Comparison of ENCODE assay signal across 1 fruit fly cellular context in genomic region chr3L:895314-895980, dm6.
TF ChIP-seq lines count a peak whose summit lies in the region.

TSS of gene CG34056 (plus strand) at chr3L:895951.

TF ChIP-seq in whole organism, embryonic, 481 proteins besides CTCF, POLR2A, EP300 and RAD21 (continued from another document):
- TF ChIP-seq CG4328 (GFP tag; optimal IDR thresholded peaks at IDR 0.05; lab: Kevin White, UChicago) (peak; percentile 81), CG10209 (GFP tag; optimal IDR thresholded peaks at IDR 0.05; lab: Kevin White, UChicago) (peak; percentile 84), CG4360 (GFP tag; IDR thresholded peaks at IDR 0.05; lab: Robert Waterston, UW) (peak; percentile 77; the same call in 1 of the 2 replicates), Sin3A (optimal IDR thresholded peaks at IDR 0.05; lab: Kevin White, UChicago) (no peak), ase (GFP tag; IDR thresholded peaks at IDR 0.05; lab: Robert Waterston, UW) (peak; percentile 90), ara (GFP tag; IDR thresholded peaks at IDR 0.05; lab: Robert Waterston, UW) (peak; percentile 96), phol (tag; optimal IDR thresholded peaks at IDR 0.05; lab: Kevin White, UChicago) (peak; percentile 93), sr (GFP tag; IDR thresholded peaks at IDR 0.05; lab: Robert Waterston, UW) (peak; percentile 89), CG2712 (tag; optimal IDR thresholded peaks at IDR 0.05; lab: Kevin White, UChicago) (peak; percentile 95), shn (GFP tag; optimal IDR thresholded peaks at IDR 0.05; lab: Kevin White, UChicago) (peak; percentile 31), Blimp-1 (GFP tag; optimal IDR thresholded peaks at IDR 0.05; lab: Kevin White, UChicago) (peak; percentile 91), Dek (tag; optimal IDR thresholded peaks at IDR 0.05; lab: Kevin White, UChicago) (peak; percentile 89), ftz-f1 (GFP tag; optimal IDR thresholded peaks at IDR 0.05; lab: Kevin White, UChicago) (no peak), CG8765 (GFP tag; IDR thresholded peaks at IDR 0.05; lab: Robert Waterston, UW) (peak; percentile 84), CG17829 (tag; optimal IDR thresholded peaks at IDR 0.05; lab: Kevin White, UChicago) (peak; percentile 95), unpg (GFP tag; optimal IDR thresholded peaks at IDR 0.05; lab: Kevin White, UChicago) (peak; percentile 95), sug (tag; optimal IDR thresholded peaks at IDR 0.05; lab: Kevin White, UChicago) (peak; percentile 40), dpn (GFP tag; optimal IDR thresholded peaks at IDR 0.05; lab: Kevin White, UChicago) (peak; percentile 90 to 94), CG10267 (tag; optimal IDR thresholded peaks at IDR 0.05; lab: Kevin White, UChicago) (peak; percentile 89), CG3995 (GFP tag; optimal IDR thresholded peaks at IDR 0.05; lab: Kevin White, UChicago) (peak; percentile 68), danr (GFP tag; IDR thresholded peaks at IDR 0.05; lab: Robert Waterston, UW) (peak; percentile 95), dmrt99B (tag; optimal IDR thresholded peaks at IDR 0.05; lab: Kevin White, UChicago) (peak; percentile 97), her (GFP tag; optimal IDR thresholded peaks at IDR 0.05; lab: Kevin White, UChicago) (peak; percentile 24), Dip3 (GFP tag; optimal IDR thresholded peaks at IDR 0.05; lab: Kevin White, UChicago) (peak; percentile 75), CG11085 (GFP tag; IDR thresholded peaks at IDR 0.05; lab: Robert Waterston, UW) (peak; percentile 82), CG12659 (GFP tag; optimal IDR thresholded peaks at IDR 0.05; lab: Kevin White, UChicago) (peak; percentile 86), CG1647 (GFP tag; optimal IDR thresholded peaks at IDR 0.05; lab: Kevin White, UChicago) (peak; percentile 82), CG4854 (GFP tag; optimal IDR thresholded peaks at IDR 0.05; lab: Kevin White, UChicago) (peak; percentile 85), trh (GFP tag; optimal IDR thresholded peaks at IDR 0.05; lab: Kevin White, UChicago) (peak; percentile 63), Dbx (GFP tag; IDR thresholded peaks at IDR 0.05; lab: Robert Waterston, UW) (peak; percentile 96), ttk (GFP tag; IDR thresholded peaks at IDR 0.05; lab: Robert Waterston, UW) (peak; percentile 95), ssp (GFP tag; IDR thresholded peaks at IDR 0.05; lab: Robert Waterston, UW) (peak; percentile 87), CG8388 (GFP tag; optimal IDR thresholded peaks at IDR 0.05; lab: Kevin White, UChicago) (peak; percentile 91), CG11247 (GFP tag; IDR thresholded peaks at IDR 0.05; lab: Robert Waterston, UW) (peak; percentile 96), HLH3B (GFP tag; IDR thresholded peaks at IDR 0.05; lab: Robert Waterston, UW) (peak; percentile 97), sqz (GFP tag; optimal IDR thresholded peaks at IDR 0.05; lab: Kevin White, UChicago) (peak; percentile 93), CG3847 (GFP tag; IDR thresholded peaks at IDR 0.05; lab: Robert Waterston, UW) (peak; percentile 85), kay (GFP tag; optimal IDR thresholded peaks at IDR 0.05; lab: Kevin White, UChicago) (peak; percentile 94), CG17361 (GFP tag; IDR thresholded peaks at IDR 0.05; lab: Robert Waterston, UW) (peak; percentile 94), oc (tag; optimal IDR thresholded peaks at IDR 0.05; lab: Kevin White, UChicago) (peak; percentile 91), CG11695 (GFP tag; IDR thresholded peaks at IDR 0.05; lab: Robert Waterston, UW) (peak; percentile 97), CkIIα-i1 (GFP tag; IDR thresholded peaks at IDR 0.05; lab: Robert Waterston, UW) (peak; percentile 73), CG3838 (GFP tag; optimal IDR thresholded peaks at IDR 0.05; lab: Kevin White, UChicago) (peak; percentile 62), CG6683 (GFP tag; optimal IDR thresholded peaks at IDR 0.05; lab: Kevin White, UChicago) (peak; percentile 88), CG9797 (GFP tag; optimal IDR thresholded peaks at IDR 0.05; lab: Kevin White, UChicago) (peak; percentile 31), Max (GFP tag; optimal IDR thresholded peaks at IDR 0.05; lab: Kevin White, UChicago) (peak; percentile 92), ash1 (GFP tag; optimal IDR thresholded peaks at IDR 0.05; lab: Kevin White, UChicago) (peak; percentile 16), CG9215 (GFP tag; IDR thresholded peaks at IDR 0.05; lab: Robert Waterston, UW) (peak; percentile 89), Fer1 (GFP tag; optimal IDR thresholded peaks at IDR 0.05; lab: Kevin White, UChicago) (peak; percentile 94), CG14965 (GFP tag; optimal IDR thresholded peaks at IDR 0.05; lab: Kevin White, UChicago; ENCODE audit: borderline replicate concordance) (peak; percentile 10), Stat92E (GFP tag; optimal IDR thresholded peaks at IDR 0.05; lab: Kevin White, UChicago) (peak in 1 of 3 experiments; percentile 77), repo (GFP tag; optimal IDR thresholded peaks at IDR 0.05; lab: Kevin White, UChicago) (peak; percentile 73), NFAT (GFP tag; IDR thresholded peaks at IDR 0.05; lab: Robert Waterston, UW) (peak; percentile 95), CG16779 (GFP tag; IDR thresholded peaks at IDR 0.05; lab: Robert Waterston, UW) (peak; percentile 76), CG13424 (tag; optimal IDR thresholded peaks at IDR 0.05; lab: Kevin White, UChicago) (peak; percentile 90), z (GFP tag; IDR thresholded peaks at IDR 0.05; lab: Robert Waterston, UW) (peak; percentile 69; the same call in 2 of the 3 replicates), CG8281 (tag; optimal IDR thresholded peaks at IDR 0.05; lab: Kevin White, UChicago) (peak; percentile 84), H15 (GFP tag; IDR thresholded peaks at IDR 0.05; lab: Robert Waterston, UW) (peak; percentile 95), odd (GFP tag; optimal IDR thresholded peaks at IDR 0.05; lab: Kevin White, UChicago) (peak; percentile 76), CG4424 (GFP tag; optimal IDR thresholded peaks at IDR 0.05; lab: Kevin White, UChicago) (peak; percentile 95), ato (GFP tag; IDR thresholded peaks at IDR 0.05; lab: Robert Waterston, UW; ENCODE audit: partially characterized antibody) (no peak), p53 (GFP tag; optimal IDR thresholded peaks at IDR 0.05; lab: Kevin White, UChicago) (peak; percentile 52), CG2202 (tag; optimal IDR thresholded peaks at IDR 0.05; lab: Kevin White, UChicago) (peak; percentile 60), CG2199 (GFP tag; IDR thresholded peaks at IDR 0.05; lab: Robert Waterston, UW) (peak; percentile 92; the same call in 1 of the 3 replicates), hth (optimal IDR thresholded peaks at IDR 0.05; lab: Kevin White, UChicago) (no peak), CG16863 (GFP tag; optimal IDR thresholded peaks at IDR 0.05; lab: Kevin White, UChicago) (peak; percentile 73), CG18619 (GFP tag; optimal IDR thresholded peaks at IDR 0.05; lab: Kevin White, UChicago) (peak; percentile 74), wor (GFP tag; IDR thresholded peaks at IDR 0.05; lab: Robert Waterston, UW) (peak; percentile 89), CG2875 (GFP tag; optimal IDR thresholded peaks at IDR 0.05; lab: Kevin White, UChicago) (peak; percentile 86), CG1529 (GFP tag; optimal IDR thresholded peaks at IDR 0.05; lab: Kevin White, UChicago) (peak; percentile 78), CG15514 (GFP tag; optimal IDR thresholded peaks at IDR 0.05; lab: Kevin White, UChicago) (peak; percentile 84), so (GFP tag; IDR thresholded peaks at IDR 0.05; lab: Robert Waterston, UW) (peak; percentile 94), cas (GFP tag; IDR thresholded peaks at IDR 0.05; lab: Robert Waterston, UW) (peak; percentile 87), CG7357 (GFP tag; IDR thresholded peaks at IDR 0.05; lab: Robert Waterston, UW) (peak; percentile 89), Ravus (GFP tag; IDR thresholded peaks at IDR 0.05; lab: Robert Waterston, UW) (peak; percentile 92), CG12155 (GFP tag; optimal IDR thresholded peaks at IDR 0.05; lab: Kevin White, UChicago) (peak; percentile 75), chm (GFP tag; IDR thresholded peaks at IDR 0.05; lab: Robert Waterston, UW) (peak; percentile 95), Mrtf (GFP tag; IDR thresholded peaks at IDR 0.05; lab: Robert Waterston, UW) (peak; percentile 93), gem (tag; optimal IDR thresholded peaks at IDR 0.05; lab: Kevin White, UChicago) (peak; percentile 95), CG32767 (GFP tag; IDR thresholded peaks at IDR 0.05; lab: Robert Waterston, UW) (peak; percentile 89), sim (GFP tag; IDR thresholded peaks at IDR 0.05; lab: Robert Waterston, UW) (peak; percentile 79), ac (GFP tag; optimal IDR thresholded peaks at IDR 0.05; lab: Kevin White, UChicago) (peak; percentile 37), CG17802 (tag; optimal IDR thresholded peaks at IDR 0.05; lab: Kevin White, UChicago) (peak; percentile 66), dimm (GFP tag; IDR thresholded peaks at IDR 0.05; lab: Robert Waterston, UW) (peak; percentile 90), CG7963 (GFP tag; IDR thresholded peaks at IDR 0.05; lab: Robert Waterston, UW; ENCODE audit: partially characterized antibody) (no peak), pum (GFP tag; optimal IDR thresholded peaks at IDR 0.05; lab: Kevin White, UChicago) (peak; percentile 89), corto (GFP tag; optimal IDR thresholded peaks at IDR 0.05; lab: Kevin White, UChicago) (peak; percentile 96), CG11398 (GFP tag; optimal IDR thresholded peaks at IDR 0.05; lab: Kevin White, UChicago) (peak; percentile 38), CG1832 (GFP tag; optimal IDR thresholded peaks at IDR 0.05; lab: Kevin White, UChicago) (no peak), gsb-n (tag; optimal IDR thresholded peaks at IDR 0.05; lab: Kevin White, UChicago) (peak; percentile 91), CG12769 (tag; optimal IDR thresholded peaks at IDR 0.05; lab: Kevin White, UChicago) (peak; percentile 94), CrebB (tag; optimal IDR thresholded peaks at IDR 0.05; lab: Kevin White, UChicago) (peak; percentile 78), HLH54F (GFP tag; optimal IDR thresholded peaks at IDR 0.05; lab: Kevin White, UChicago) (peak; percentile 71), lbe (GFP tag; optimal IDR thresholded peaks at IDR 0.05; lab: Kevin White, UChicago) (peak; percentile 97), peb (GFP tag; IDR thresholded peaks at IDR 0.05; lab: Robert Waterston, UW) (peak; percentile 91), MBD-R2 (GFP tag; IDR thresholded peaks at IDR 0.05; lab: Robert Waterston, UW) (peak; percentile 93), fd3F (GFP tag; optimal IDR thresholded peaks at IDR 0.05; lab: Kevin White, UChicago) (peak; percentile 79), CG16813 (GFP tag; IDR thresholded peaks at IDR 0.05; lab: Robert Waterston, UW; ENCODE audit: partially characterized antibody) (no peak), Hand (GFP tag; optimal IDR thresholded peaks at IDR 0.05; lab: Kevin White, UChicago) (peak; percentile 40), Ptx1 (GFP tag; IDR thresholded peaks at IDR 0.05; lab: Robert Waterston, UW) (peak; percentile 96), CG13123 (GFP tag; optimal IDR thresholded peaks at IDR 0.05; lab: Kevin White, UChicago) (peak; percentile 64), Scr (GFP tag; IDR thresholded peaks at IDR 0.05; lab: Robert Waterston, UW; ENCODE audit: partially characterized antibody) (no peak), bab2 (GFP tag; optimal IDR thresholded peaks at IDR 0.05; lab: Kevin White, UChicago) (peak; percentile 76), pzg (GFP tag; optimal IDR thresholded peaks at IDR 0.05; lab: Kevin White, UChicago) (no peak), zfh2 (GFP tag; optimal IDR thresholded peaks at IDR 0.05; lab: Kevin White, UChicago) (peak; percentile 75), yki (optimal IDR thresholded peaks at IDR 0.05; lab: Kevin White, UChicago) (no peak), CHES-1-like (GFP tag; optimal IDR thresholded peaks at IDR 0.05; lab: Kevin White, UChicago) (peak; percentile 28), otp (GFP tag; IDR thresholded peaks at IDR 0.05; lab: Robert Waterston, UW) (peak; percentile 90), unc-4 (GFP tag; IDR thresholded peaks at IDR 0.05; lab: Robert Waterston, UW; ENCODE audit: partially characterized antibody) (0 out of 2 replicates have a peak, but pooled peaks have one; percentile 31), CG30431 (GFP tag; optimal IDR thresholded peaks at IDR 0.05; lab: Kevin White, UChicago) (peak; percentile 60)
